Worm (Caenorhabditis elegans) whole organism, L4 larva: ENCODE measurements around the gene K10B3.5.

Experiments
- aha-1 ChIP-seq: fragments of 150-350 bp; peaks from one replicate; lab custom pipeline; 2014; ENCODE audit warnings: missing biosample characterization, missing genetic modification characterization
- ama-1 ChIP-seq: fragments of 150-350 bp; optimal IDR thresholded peaks from 2 replicates; lab custom pipeline; 2014; ENCODE audit warnings: inconsistent platforms, mixed read lengths
- dpl-1 ChIP-seq: fragments of 150-350 bp; optimal IDR thresholded peaks from 2 replicates; lab custom pipeline; 2014; ENCODE audit warnings: missing biosample characterization, missing genetic modification reagents, missing genetic modification characterization
- lir-3 ChIP-seq: sonication (generic microtip); optimal IDR thresholded peaks from 2 replicates; lab custom pipeline; 2016; ENCODE audit warnings: mild to moderate bottlenecking, missing genetic modification characterization, missing compliant biosample characterization
- lsy-2 ChIP-seq, 2 experiments: fragments of 150-350 bp in 1 of 2; sonication (generic microtip) in 1 of 2; optimal IDR thresholded peaks; 2 replicates each; lab custom pipeline; 2014 to 2017; ENCODE audit warnings: missing biosample characterization in 2 of 2, missing genetic modification characterization in 2 of 2
- mdl-1 ChIP-seq, 2 experiments: fragments of 150-350 bp in 1 of 2; sonication (generic microtip) in 1 of 2; optimal IDR thresholded peaks; 2 replicates each; lab custom pipeline; 2014 to 2017; ENCODE audit warnings: missing biosample characterization in 2 of 2, missing genetic modification characterization in 2 of 2
- nhr-102 ChIP-seq: sonication (generic microtip); optimal IDR thresholded peaks from 2 replicates; lab custom pipeline; 2016; ENCODE audit warnings: mild to moderate bottlenecking, missing genetic modification characterization, moderate library complexity, missing compliant biosample characterization
- nhr-42 ChIP-seq: fragments of 200-800 bp; sonication (Bioruptor generic); IDR thresholded peaks from 2 replicates; pipeline ENCODE4 v1.3.6; 2022; ENCODE audit warnings: missing genetic modification characterization, missing compliant biosample characterization
- pqm-1 ChIP-seq: sonication (generic microtip); optimal IDR thresholded peaks from 2 replicates; lab custom pipeline; 2017; ENCODE audit warnings: missing biosample characterization, missing genetic modification characterization
- skn-1 ChIP-seq: fragments of 150-350 bp; optimal IDR thresholded peaks from 2 replicates; lab custom pipeline; 2014; ENCODE audit warnings: missing biosample characterization, missing genetic modification characterization
- unc-39 ChIP-seq: sonication (generic microtip); optimal IDR thresholded peaks from 2 replicates; lab custom pipeline; 2017; ENCODE audit warnings: missing biosample characterization, missing genetic modification characterization
- unc-62 ChIP-seq, 3 experiments: fragments of 150-350 bp in 1 of 3; sonication (generic microtip); optimal IDR thresholded peaks in 2 of 3; peaks in 1 of 3; 1 replicate in 1 of 3; 2 replicates in 2 of 3; lab custom pipeline; 2014 to 2017; ENCODE audit warnings: missing biosample characterization in 3 of 3, missing genetic modification characterization in 3 of 3, missing genetic modification reagents in 3 of 3, missing genotype in 1 of 3
- zag-1 ChIP-seq: fragments of 150-350 bp; optimal IDR thresholded peaks from 2 replicates; lab custom pipeline; 2014; ENCODE audit warnings: missing biosample characterization, missing genetic modification characterization

ce11 chrX:3155111-3155843 lies 49.0 kb upstream of the K10B3.5 start:
- TF ChIP-seq nhr-102 (tag; lab: Kevin White, UChicago) (no peak), skn-1 (tag; lab: Kevin White, UChicago) (no peak), unc-39 (tag; lab: Kevin White, UChicago) (no peak), ama-1 (lab: Kevin White, UChicago) (no peak), lir-3 (tag; lab: Kevin White, UChicago) (no peak), nhr-42 (GFP tag; lab: Robert Waterston, UW) (no peak), mdl-1 (tag; optimal IDR thresholded peaks at IDR 0.05; lab: Kevin White, UChicago) (no peak), unc-62 (GFP tag; optimal IDR thresholded peaks at IDR 0.05 in 1 of 2; lab: Kevin White, UChicago) (no peak), unc-62 (tag; optimal IDR thresholded peaks at IDR 0.05; lab: Kevin White, UChicago) (no peak), zag-1 (no peak), aha-1 (tag; lab: Kevin White, UChicago) (no peak), pqm-1 (tag; lab: Kevin White, UChicago) (peak; percentile 30), dpl-1 (GFP tag; lab: Kevin White, UChicago) (no peak), lsy-2 (tag; optimal IDR thresholded peaks at IDR 0.05; lab: Kevin White, UChicago) (no peak)
